Worm (Caenorhabditis elegans) whole organism, L4 larva: ENCODE measurements around the gene ckb-4.

Experiments used
- D1046.2 ChIP-seq: fragments of 200-800 bp; sonication (Bioruptor generic); IDR thresholded peaks from 2 replicates; pipeline ENCODE4 v1.3.6; 2022; ENCODE audit warnings: missing genetic modification characterization, missing compliant biosample characterization
- F10B5.3 ChIP-seq: sonication (generic microtip); optimal IDR thresholded peaks from 2 replicates; lab custom pipeline; 2016; ENCODE audit warnings: mild to moderate bottlenecking, missing genetic modification characterization, missing compliant biosample characterization
- F44E2.7 ChIP-seq: fragments of 200-800 bp; sonication (Bioruptor generic); IDR thresholded peaks from 2 replicates; pipeline ENCODE4 v2.1.2; 2022; ENCODE audit warnings: missing genetic modification characterization, missing compliant biosample characterization
- F49E8.2 ChIP-seq: sonication (generic microtip); optimal IDR thresholded peaks from 2 replicates; lab custom pipeline; 2016; ENCODE audit warnings: missing compliant biosample characterization, mild to moderate bottlenecking, missing genetic modification characterization, borderline replicate concordance
- R02D3.7 ChIP-seq: fragments of 150-350 bp; sonication (generic microtip); optimal IDR thresholded peaks from 3 replicates; lab custom pipeline; 2014; ENCODE audit warnings: missing biosample characterization, missing genetic modification characterization
- Y75B8A.6 ChIP-seq: fragments of 200-800 bp; sonication (Bioruptor generic); IDR thresholded peaks from 2 replicates; pipeline ENCODE4 v1.3.6; 2022; ENCODE audit warnings: missing genetic modification reagents, missing genetic modification characterization, missing compliant biosample characterization
- ZK546.5 ChIP-seq, 2 experiments: sonication (generic microtip); optimal IDR thresholded peaks; 2 replicates each; lab custom pipeline; 2017; ENCODE audit warnings: missing biosample characterization in 2 of 2, missing genetic modification characterization in 2 of 2
- aha-1 ChIP-seq: fragments of 150-350 bp; peaks from one replicate; lab custom pipeline; 2014; ENCODE audit warnings: missing biosample characterization, missing genetic modification characterization
- arid-1 ChIP-seq: fragments of 200-800 bp; sonication (Bioruptor generic); conservative IDR thresholded peaks from 2 replicates; pipeline ENCODE4 v1.3.6; 2022; ENCODE audit warnings: missing genetic modification reagents, missing genetic modification characterization, missing compliant biosample characterization
- ceh-20 ChIP-seq: fragments of 200-800 bp; sonication (Bioruptor generic); IDR thresholded peaks from 2 replicates; pipeline ENCODE4 v1.3.6; 2022; ENCODE audit warnings: missing genetic modification reagents, missing genetic modification characterization, missing compliant biosample characterization
- ceh-44 ChIP-seq: fragments of 200-800 bp; sonication (Bioruptor generic); IDR thresholded peaks from 2 replicates; pipeline ENCODE4 v1.3.6; 2022; ENCODE audit warnings: missing genetic modification reagents, missing genetic modification characterization, missing compliant biosample characterization
- ces-1 ChIP-seq: fragments of 150-350 bp; sonication (generic microtip); optimal IDR thresholded peaks from 4 replicates; lab custom pipeline; 2014; ENCODE audit warnings: missing biosample characterization, missing genetic modification reagents, missing genetic modification characterization
- daf-12 ChIP-seq: fragments of 150-350 bp; optimal IDR thresholded peaks from 2 replicates; lab custom pipeline; 2014; ENCODE audit warnings: missing biosample characterization, missing genetic modification reagents, missing genetic modification characterization
- daf-19 ChIP-seq: fragments of 200-800 bp; sonication (Bioruptor generic); conservative IDR thresholded peaks from 2 replicates; pipeline ENCODE4 v1.3.6; 2022; ENCODE audit warnings: missing genetic modification characterization, missing compliant biosample characterization
- daf-8 ChIP-seq: fragments of 200-800 bp; sonication (Bioruptor generic); IDR thresholded peaks from 2 replicates; pipeline ENCODE4 v1.3.6; 2022; ENCODE audit warnings: missing genetic modification characterization, missing compliant biosample characterization
- dmd-6 ChIP-seq: fragments of 200-800 bp; sonication (Bioruptor generic); IDR thresholded peaks from 2 replicates; pipeline ENCODE4 v1.3.6; 2022; ENCODE audit warnings: missing genetic modification reagents, missing genetic modification characterization, missing compliant biosample characterization
- dmd-8 ChIP-seq: fragments of 200-800 bp; sonication (Bioruptor generic); IDR thresholded peaks from 2 replicates; pipeline ENCODE4 v1.3.6; 2022; ENCODE audit warnings: missing genetic modification characterization, missing compliant biosample characterization
- dpl-1 ChIP-seq: fragments of 150-350 bp; optimal IDR thresholded peaks from 2 replicates; lab custom pipeline; 2014; ENCODE audit warnings: missing biosample characterization, missing genetic modification reagents, missing genetic modification characterization
- dve-1 ChIP-seq: sonication (generic microtip); optimal IDR thresholded peaks from 2 replicates; lab custom pipeline; 2017; ENCODE audit warnings: antibody characterized with exemption, mild to moderate bottlenecking, missing genetic modification characterization, missing compliant biosample characterization; ENCODE audit not compliant: insufficient read depth
- egl-27 ChIP-seq: sonication (generic microtip); optimal IDR thresholded peaks from 3 replicates; lab custom pipeline; 2017; ENCODE audit warnings: missing biosample characterization, missing genetic modification reagents, missing genetic modification characterization
- egl-43 ChIP-seq: fragments of 200-800 bp; sonication (Bioruptor generic); IDR thresholded peaks from 2 replicates; pipeline ENCODE4 v1.3.6; 2022; ENCODE audit warnings: missing genetic modification reagents, missing genetic modification characterization, missing compliant biosample characterization
- hif-1 ChIP-seq, 2 experiments: sonication (generic microtip); optimal IDR thresholded peaks; 2 replicates each; lab custom pipeline; 2016 to 2017; ENCODE audit warnings: missing compliant biosample characterization in 2 of 2, missing genetic modification characterization in 2 of 2, missing genetic modification reagents in 2 of 2, missing genotype in 2 of 2, mild to moderate bottlenecking in 1 of 2
- hlh-11 ChIP-seq: fragments of 200-800 bp; sonication (Bioruptor generic); optimal IDR thresholded peaks from 2 replicates; lab custom pipeline; 2018; ENCODE audit warnings: mild to moderate bottlenecking, missing genetic modification characterization, missing compliant biosample characterization
- hlh-30 ChIP-seq: sonication (generic microtip); optimal IDR thresholded peaks from 2 replicates; lab custom pipeline; 2017; ENCODE audit warnings: antibody characterized with exemption, mild to moderate bottlenecking, missing genetic modification characterization, missing compliant biosample characterization; ENCODE audit not compliant: insufficient read depth
- lin-15B ChIP-seq: fragments of 150-350 bp; sonication (generic microtip); optimal IDR thresholded peaks from 3 replicates; lab custom pipeline; 2014; ENCODE audit warnings: missing biosample characterization, missing genetic modification characterization
- lin-38 ChIP-seq: fragments of 200-800 bp; sonication (Bioruptor generic); IDR thresholded peaks from 2 replicates; pipeline ENCODE4 v1.3.6; 2022; ENCODE audit warnings: missing genetic modification reagents, missing genetic modification characterization, missing compliant biosample characterization
- mdt-29 ChIP-seq: fragments of 200-800 bp; sonication (Bioruptor generic); IDR thresholded peaks from 2 replicates; pipeline ENCODE4 v1.3.6; 2022; ENCODE audit warnings: missing genetic modification reagents, missing genetic modification characterization, missing compliant biosample characterization
- mxl-3 ChIP-seq: fragments of 200-800 bp; sonication (Bioruptor generic); optimal IDR thresholded peaks from 2 replicates; lab custom pipeline; 2018; ENCODE audit warnings: mild to moderate bottlenecking, missing genetic modification characterization, missing compliant biosample characterization
- nhr-102 ChIP-seq: sonication (generic microtip); optimal IDR thresholded peaks from 2 replicates; lab custom pipeline; 2016; ENCODE audit warnings: mild to moderate bottlenecking, missing genetic modification characterization, moderate library complexity, missing compliant biosample characterization
- nhr-11 ChIP-seq: fragments of 150-350 bp; optimal IDR thresholded peaks from 2 replicates; lab custom pipeline; 2014; ENCODE audit warnings: missing biosample characterization, missing genetic modification characterization
- nhr-237 ChIP-seq: sonication (generic microtip); optimal IDR thresholded peaks from 2 replicates; lab custom pipeline; 2017; ENCODE audit warnings: missing biosample characterization, missing genetic modification characterization
- nhr-25 ChIP-seq: sonication (generic microtip); optimal IDR thresholded peaks from 2 replicates; lab custom pipeline; 2017; ENCODE audit warnings: missing genetic modification characterization, mild to moderate bottlenecking, missing compliant biosample characterization, antibody characterized with exemption, moderate library complexity, borderline replicate concordance; ENCODE audit not compliant: insufficient read depth
- nhr-41 ChIP-seq: fragments of 200-800 bp; sonication (Bioruptor generic); IDR thresholded peaks from 2 replicates; pipeline ENCODE4 v1.3.6; 2022; ENCODE audit warnings: missing genetic modification reagents, missing genetic modification characterization, missing compliant biosample characterization
- nhr-48 ChIP-seq: sonication (generic microtip); optimal IDR thresholded peaks from 2 replicates; lab custom pipeline; 2016; ENCODE audit warnings: mild to moderate bottlenecking, missing genetic modification characterization, missing compliant biosample characterization
- nhr-6 ChIP-seq: fragments of 150-350 bp; optimal IDR thresholded peaks from 2 replicates; lab custom pipeline; 2014; ENCODE audit warnings: missing biosample characterization, missing genetic modification characterization
- nhr-76 ChIP-seq: fragments of 150-350 bp; optimal IDR thresholded peaks from 2 replicates; lab custom pipeline; 2014; ENCODE audit warnings: missing biosample characterization, missing genetic modification characterization
- nhr-77 ChIP-seq: fragments of 150-350 bp; optimal IDR thresholded peaks from 2 replicates; lab custom pipeline; 2014; ENCODE audit warnings: missing biosample characterization, missing genetic modification characterization
- php-3 ChIP-seq: fragments of 200-800 bp; sonication (Bioruptor generic); IDR thresholded peaks from 2 replicates; pipeline ENCODE4 v1.3.6; 2022; ENCODE audit warnings: missing genetic modification reagents, missing genetic modification characterization, missing compliant biosample characterization
- pqm-1 ChIP-seq: sonication (generic microtip); optimal IDR thresholded peaks from 2 replicates; lab custom pipeline; 2017; ENCODE audit warnings: missing biosample characterization, missing genetic modification characterization
- unc-130 ChIP-seq: sonication (generic microtip); optimal IDR thresholded peaks from 2 replicates; lab custom pipeline; 2016; ENCODE audit warnings: missing genetic modification reagents, missing genetic modification characterization, missing compliant biosample characterization
- unc-39 ChIP-seq: sonication (generic microtip); optimal IDR thresholded peaks from 2 replicates; lab custom pipeline; 2017; ENCODE audit warnings: missing biosample characterization, missing genetic modification characterization
- vab-7 ChIP-seq: fragments of 200-800 bp; sonication (Bioruptor generic); IDR thresholded peaks from 2 replicates; pipeline ENCODE4 v1.3.6; 2022; ENCODE audit warnings: missing genetic modification reagents, missing genetic modification characterization, missing compliant biosample characterization
- zip-2 ChIP-seq: fragments of 150-350 bp; optimal IDR thresholded peaks from 2 replicates; lab custom pipeline; 2014; ENCODE audit warnings: missing biosample characterization, missing genetic modification characterization
- ztf-11 ChIP-seq: fragments of 150-350 bp; optimal IDR thresholded peaks from 2 replicates; lab custom pipeline; 2014; ENCODE audit warnings: missing biosample characterization, missing genetic modification characterization

ckb-4 gene

DNA sequence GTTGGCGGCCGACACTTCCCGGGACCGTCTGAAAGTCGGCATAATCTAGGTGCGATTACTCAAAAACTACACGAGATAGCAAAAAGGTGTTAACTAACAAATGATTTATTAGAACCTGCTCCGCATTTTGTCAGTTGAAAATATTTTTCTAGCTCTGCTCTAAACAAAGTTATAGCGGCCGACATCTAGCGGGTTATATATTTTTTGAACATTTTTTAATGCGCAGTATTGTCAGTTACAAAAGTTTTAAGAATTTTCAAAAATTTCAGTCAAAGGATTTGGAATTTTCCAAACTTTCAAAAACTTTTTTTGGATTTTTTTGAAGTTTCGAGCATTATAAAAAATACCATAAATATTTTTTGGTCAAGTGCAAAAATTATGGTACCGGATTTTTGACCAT is 28.0 kb downstream of the ckb-4 start:
- TF ChIP-seq aha-1 (peak; percentile 68), arid-1 (GFP tag; lab: Robert Waterston, UW) (no peak)

DNA sequence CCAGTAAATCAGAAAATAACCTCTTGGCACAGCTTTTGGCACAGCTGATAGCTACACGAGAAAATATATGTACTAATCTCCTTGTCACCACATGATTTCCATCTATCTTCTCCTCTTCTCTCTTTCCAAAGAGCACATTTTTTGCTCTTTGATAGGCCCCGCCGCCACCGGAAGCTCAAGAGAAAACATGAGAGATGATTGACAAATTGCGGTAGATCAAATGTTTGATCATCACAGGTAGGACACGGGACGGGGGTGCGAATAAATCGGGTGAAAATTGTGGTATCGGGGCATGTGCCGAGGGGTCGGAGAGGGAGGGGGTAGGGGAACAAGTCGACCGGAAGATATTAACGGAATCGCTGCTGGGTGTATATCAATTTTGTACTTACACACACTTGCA is 33.2 kb downstream of the ckb-4 start:
- TF ChIP-seq nhr-77 (tag; lab: Kevin White, UChicago) (no peak), F44E2.7 (GFP tag; lab: Robert Waterston, UW) (no peak), hlh-30 (peak; percentile 54), egl-27 (tag; lab: Kevin White, UChicago) (no peak), ztf-11 (no peak), hif-1 (tag; optimal IDR thresholded peaks at IDR 0.05; lab: Kevin White, UChicago) (no peak), php-3 (GFP tag; lab: Robert Waterston, UW) (no peak), mdt-29 (no peak), dmd-6 (peak; percentile 20; the same call in 1 of the 2 replicates), dve-1 (tag; lab: Kevin White, UChicago) (no peak), dpl-1 (GFP tag; lab: Kevin White, UChicago) (no peak), lin-15B (tag; lab: Kevin White, UChicago) (no peak), hlh-11 (tag; lab: Kevin White, UChicago) (peak; percentile 73), nhr-25 (no peak), egl-43 (GFP tag; lab: Robert Waterston, UW) (no peak), mxl-3 (peak; percentile 32), pqm-1 (tag; lab: Kevin White, UChicago) (no peak), nhr-11 (tag; lab: Kevin White, UChicago) (peak; percentile 43), nhr-102 (no peak), daf-12 (tag; lab: Kevin White, UChicago) (no peak), ceh-20 (GFP tag; lab: Robert Waterston, UW) (no peak)

DNA sequence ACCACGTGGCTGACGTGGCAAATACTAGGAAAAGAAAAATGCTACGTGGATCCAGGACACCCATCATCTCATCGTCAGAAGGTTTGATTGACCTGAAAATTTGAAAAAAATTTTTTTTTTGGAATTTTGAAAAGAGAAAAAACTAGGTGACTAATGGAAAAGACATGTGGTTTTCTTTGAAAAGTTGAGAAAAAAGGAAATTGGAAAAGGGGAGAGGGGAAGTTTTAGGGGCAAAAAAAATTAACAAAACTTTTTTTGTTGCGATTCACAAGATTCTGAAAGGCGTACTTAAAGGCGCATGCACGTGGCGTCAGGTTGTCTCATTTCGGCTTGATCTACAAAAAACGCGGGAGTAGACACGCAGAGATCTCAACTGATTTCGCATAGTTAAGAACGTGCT is 36.4 kb downstream of the ckb-4 start, which contains the start of gene Y40B10A.9:
TSS of gene Y40B10A.9 (minus strand) at position 101 of the 400 bp plus-strand sequence.
- TF ChIP-seq ceh-44 (GFP tag; lab: Robert Waterston, UW) (no peak), daf-8 (GFP tag; lab: Robert Waterston, UW) (no peak), nhr-6 (tag; lab: Kevin White, UChicago) (no peak), ces-1 (GFP tag; lab: Kevin White, UChicago) (no peak), unc-39 (tag; lab: Kevin White, UChicago) (no peak), daf-19 (no peak), ZK546.5 (tag; optimal IDR thresholded peaks at IDR 0.05; lab: Kevin White, UChicago) (no peak)

DNA sequence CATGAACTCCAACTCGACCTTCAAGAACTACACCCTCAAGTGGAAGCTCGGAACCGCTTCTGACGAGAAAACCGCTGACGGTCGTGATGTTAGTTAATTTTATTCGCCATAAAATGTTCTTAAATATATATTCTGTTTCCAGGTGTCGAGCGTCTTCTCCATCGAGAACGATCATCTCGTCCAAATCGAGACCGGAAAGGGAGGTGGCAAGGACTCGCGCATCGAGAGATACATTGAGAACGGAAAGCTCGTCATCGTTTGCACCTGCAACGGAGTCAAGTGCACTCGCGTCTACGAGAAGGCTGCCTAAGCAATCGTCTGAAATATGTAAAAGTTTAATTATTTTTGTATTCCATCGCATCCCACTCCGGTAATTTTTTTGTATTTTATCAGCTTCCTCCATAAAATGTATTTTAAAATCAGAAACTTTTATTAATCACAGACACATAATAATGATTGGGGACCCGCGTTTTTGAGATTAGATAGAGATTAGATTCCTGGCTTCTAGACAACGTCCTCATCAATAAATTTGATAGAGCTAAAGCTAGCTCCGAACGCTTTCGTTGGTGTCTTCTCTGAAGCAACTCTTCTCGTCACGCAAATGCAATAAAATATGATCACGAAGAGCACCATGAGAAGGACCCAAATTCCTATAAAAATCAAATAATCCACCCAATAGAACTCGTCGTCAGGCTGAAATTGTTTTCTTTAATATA is 40.3 kb downstream of the ckb-4 start:
- TF ChIP-seq F10B5.3 (tag; lab: Kevin White, UChicago) = no peak
- TF ChIP-seq zip-2 = no peak
- TF ChIP-seq ceh-20 (GFP tag; lab: Robert Waterston, UW) = no peak
- peak; percentile 67 for TF ChIP-seq aha-1
- peak; percentile 12; the same call in 1 of the 2 replicates for TF ChIP-seq lin-38
- no peak for TF ChIP-seq daf-12 (tag; lab: Kevin White, UChicago)
- TF ChIP-seq D1046.2 (GFP tag; lab: Robert Waterston, UW) = no peak
- no peak for TF ChIP-seq nhr-77 (tag; lab: Kevin White, UChicago)
- 0 out of 2 replicates have a peak, but pooled peaks have one; percentile 28 for TF ChIP-seq dmd-8 (GFP tag; lab: Robert Waterston, UW)
- no peak for TF ChIP-seq nhr-11 (tag; lab: Kevin White, UChicago)
- no peak for TF ChIP-seq nhr-76 (tag; lab: Kevin White, UChicago)
- TF ChIP-seq F49E8.2 (tag; lab: Kevin White, UChicago) = peak; percentile 17
- no peak for TF ChIP-seq hlh-11 (tag; lab: Kevin White, UChicago)
- TF ChIP-seq vab-7 (GFP tag; lab: Robert Waterston, UW) = no peak
- TF ChIP-seq lin-15B (tag; lab: Kevin White, UChicago) = no peak
- no peak for TF ChIP-seq nhr-237 (tag; lab: Kevin White, UChicago)
- no peak for TF ChIP-seq dmd-6
- no peak for TF ChIP-seq R02D3.7
- TF ChIP-seq nhr-48 = no peak
- TF ChIP-seq dpl-1 (GFP tag; lab: Kevin White, UChicago) = no peak
- TF ChIP-seq unc-130 (GFP tag; lab: Kevin White, UChicago) = no peak
- TF ChIP-seq ztf-11 = no peak
- TF ChIP-seq Y75B8A.6 = no peak
- TF ChIP-seq nhr-41 (GFP tag; lab: Robert Waterston, UW) = no peak
